Worm (Caenorhabditis elegans) whole organism, L3 larva: ENCODE results near the gene nhr-97.

Experiments
- ZK546.5 ChIP-seq: sonication (generic microtip); optimal IDR thresholded peaks from 2 replicates; lab custom pipeline; 2017; ENCODE audit warnings: missing biosample characterization, missing genetic modification characterization
- aly-2 ChIP-seq: fragments of 150-350 bp; optimal IDR thresholded peaks from 2 replicates; lab custom pipeline; 2014; ENCODE audit warnings: missing biosample characterization, missing genetic modification characterization
- ama-1 ChIP-seq: fragments of 150-350 bp; optimal IDR thresholded peaks from 2 replicates; lab custom pipeline; 2018
- ceh-16 ChIP-seq: sonication (generic microtip); optimal IDR thresholded peaks from 2 replicates; lab custom pipeline; 2017; ENCODE audit warnings: missing biosample characterization, missing genetic modification characterization
- ceh-28 ChIP-seq: fragments of 150-350 bp; optimal IDR thresholded peaks from 2 replicates; lab custom pipeline; 2014; ENCODE audit warnings: missing biosample characterization, missing genetic modification reagents, missing genetic modification characterization
- ceh-82 ChIP-seq: fragments of 150-350 bp; optimal IDR thresholded peaks from 2 replicates; lab custom pipeline; 2014; ENCODE audit warnings: missing biosample characterization, missing genetic modification characterization
- ceh-9 ChIP-seq: sonication (generic microtip); optimal IDR thresholded peaks from 2 replicates; lab custom pipeline; 2018; ENCODE audit warnings: missing biosample characterization, missing genetic modification characterization
- daf-12 ChIP-seq: fragments of 150-350 bp; optimal IDR thresholded peaks from 2 replicates; lab custom pipeline; 2014; ENCODE audit warnings: missing biosample characterization, missing genetic modification reagents, missing genetic modification characterization
- egl-27 ChIP-seq: sonication (generic microtip); optimal IDR thresholded peaks from 4 replicates; lab custom pipeline; 2017; ENCODE audit warnings: missing biosample characterization, missing genetic modification reagents, missing genetic modification characterization
- egl-5 ChIP-seq: fragments of 150-350 bp; optimal IDR thresholded peaks from 2 replicates; lab custom pipeline; 2017; ENCODE audit warnings: missing biosample characterization, missing genetic modification reagents, missing genetic modification characterization, inconsistent platforms
- elt-1 ChIP-seq: fragments of 150-350 bp; optimal IDR thresholded peaks from 2 replicates; lab custom pipeline; 2014; ENCODE audit warnings: missing biosample characterization, missing genetic modification characterization
- elt-2 ChIP-seq: sonication (generic microtip); optimal IDR thresholded peaks from 2 replicates; lab custom pipeline; 2016; ENCODE audit warnings: missing genetic modification reagents, mild to moderate bottlenecking, missing genetic modification characterization, missing compliant biosample characterization
- elt-3 ChIP-seq, 3 experiments: fragments of 150-350 bp in 1 of 3; sonication (generic microtip) in 2 of 3; optimal IDR thresholded peaks; 2 replicates in 2 of 3; 4 replicates in 1 of 3; lab custom pipeline; 2014 to 2017; ENCODE audit warnings: missing biosample characterization in 3 of 3, missing genetic modification characterization in 3 of 3
- eor-1 ChIP-seq, 2 experiments: fragments of 150-350 bp; optimal IDR thresholded peaks; 2 replicates each; lab custom pipeline; 2014 to 2018; ENCODE audit warnings: missing biosample characterization in 2 of 2, missing genetic modification characterization in 2 of 2
- fkh-2 ChIP-seq: fragments of 150-350 bp; optimal IDR thresholded peaks from 2 replicates; lab custom pipeline; 2014; ENCODE audit warnings: missing biosample characterization, missing genetic modification reagents, missing genetic modification characterization
- fos-1 ChIP-seq: fragments of 150-350 bp; optimal IDR thresholded peaks from 2 replicates; lab custom pipeline; 2014; ENCODE audit warnings: missing biosample characterization, missing genetic modification characterization
- jun-1 ChIP-seq: fragments of 150-350 bp; optimal IDR thresholded peaks from 2 replicates; lab custom pipeline; 2014; ENCODE audit warnings: missing biosample characterization, missing genetic modification reagents, missing genetic modification characterization
- lin-15B ChIP-seq: fragments of 150-350 bp; optimal IDR thresholded peaks from 2 replicates; lab custom pipeline; 2014; ENCODE audit warnings: missing biosample characterization, missing genetic modification characterization
- lin-39 ChIP-seq: fragments of 150-350 bp; optimal IDR thresholded peaks from 2 replicates; lab custom pipeline; 2018; ENCODE audit warnings: missing biosample characterization, missing genetic modification reagents, missing genetic modification characterization
- lsy-12 ChIP-seq: sonication (generic microtip); optimal IDR thresholded peaks from 2 replicates; lab custom pipeline; 2016; ENCODE audit warnings: mild to moderate bottlenecking, missing genetic modification characterization, missing compliant biosample characterization
- mml-1 ChIP-seq: fragments of 150-350 bp; sonication (generic microtip); optimal IDR thresholded peaks from 3 replicates; lab custom pipeline; 2014; ENCODE audit warnings: missing biosample characterization, missing genetic modification characterization
- nfya-1 ChIP-seq: sonication (generic microtip); optimal IDR thresholded peaks from 2 replicates; lab custom pipeline; 2017; ENCODE audit warnings: missing genetic modification characterization, mild to moderate bottlenecking, missing compliant biosample characterization, antibody characterized with exemption, moderate library complexity; ENCODE audit not compliant: insufficient read depth
- nhr-11 ChIP-seq: fragments of 150-350 bp; optimal IDR thresholded peaks from 2 replicates; lab custom pipeline; 2014; ENCODE audit warnings: missing biosample characterization, missing genetic modification characterization
- nhr-12 ChIP-seq: fragments of 150-350 bp; optimal IDR thresholded peaks from 2 replicates; lab custom pipeline; 2014; ENCODE audit warnings: missing biosample characterization, missing genetic modification characterization
- nhr-23 ChIP-seq: fragments of 150-350 bp; optimal IDR thresholded peaks from 2 replicates; lab custom pipeline; 2014; ENCODE audit warnings: missing biosample characterization, missing genetic modification reagents, missing genetic modification characterization
- nhr-237 ChIP-seq: fragments of 150-350 bp; optimal IDR thresholded peaks from 2 replicates; lab custom pipeline; 2014; ENCODE audit warnings: missing biosample characterization, missing genetic modification characterization
- nhr-25 ChIP-seq: sonication (generic microtip); optimal IDR thresholded peaks from 2 replicates; lab custom pipeline; 2017; ENCODE audit warnings: missing biosample characterization, missing genetic modification characterization
- nhr-43 ChIP-seq: sonication (generic microtip); optimal IDR thresholded peaks from 2 replicates; lab custom pipeline; 2016; ENCODE audit warnings: mild to moderate bottlenecking, missing genetic modification characterization, missing compliant biosample characterization; ENCODE audit not compliant: poor library complexity, severe bottlenecking
- nhr-67 ChIP-seq: fragments of 150-350 bp; optimal IDR thresholded peaks from 2 replicates; lab custom pipeline; 2014; ENCODE audit warnings: missing biosample characterization, missing genetic modification characterization
- nhr-76 ChIP-seq: fragments of 150-350 bp; sonication (generic microtip); optimal IDR thresholded peaks from 5 replicates; lab custom pipeline; 2014; ENCODE audit warnings: missing biosample characterization, missing genetic modification characterization
- pha-4 ChIP-seq: fragments of 150-350 bp; optimal IDR thresholded peaks from 2 replicates; lab custom pipeline; 2014; ENCODE audit warnings: missing biosample characterization, missing genetic modification reagents, missing genetic modification characterization
- pqm-1 ChIP-seq: fragments of 150-350 bp; optimal IDR thresholded peaks from 2 replicates; lab custom pipeline; 2017; ENCODE audit warnings: missing biosample characterization, missing genetic modification characterization, inconsistent platforms
- sea-2 ChIP-seq: fragments of 150-350 bp; sonication (generic microtip); optimal IDR thresholded peaks from 4 replicates; lab custom pipeline; 2014; ENCODE audit warnings: missing biosample characterization, missing genetic modification reagents, missing genetic modification characterization
- snpc-4 ChIP-seq: fragments of 150-350 bp; optimal IDR thresholded peaks from 2 replicates; lab custom pipeline; 2014; ENCODE audit warnings: missing biosample characterization, missing genetic modification characterization
- tbx-2 ChIP-seq: sonication (generic microtip); optimal IDR thresholded peaks from 2 replicates; lab custom pipeline; 2016; ENCODE audit warnings: mild to moderate bottlenecking, missing genetic modification characterization, missing compliant biosample characterization
- unc-39 ChIP-seq: sonication (generic microtip); optimal IDR thresholded peaks from 4 replicates; lab custom pipeline; 2017; ENCODE audit warnings: missing biosample characterization, missing genetic modification characterization
- unc-62 ChIP-seq: fragments of 150-350 bp; sonication (generic microtip); optimal IDR thresholded peaks from 4 replicates; lab custom pipeline; 2014; ENCODE audit warnings: missing biosample characterization, missing genetic modification reagents, missing genetic modification characterization
- zag-1 ChIP-seq: fragments of 150-350 bp; optimal IDR thresholded peaks from 2 replicates; lab custom pipeline; 2014; ENCODE audit warnings: missing biosample characterization, missing genetic modification characterization

Gene nhr-97

DNA sequence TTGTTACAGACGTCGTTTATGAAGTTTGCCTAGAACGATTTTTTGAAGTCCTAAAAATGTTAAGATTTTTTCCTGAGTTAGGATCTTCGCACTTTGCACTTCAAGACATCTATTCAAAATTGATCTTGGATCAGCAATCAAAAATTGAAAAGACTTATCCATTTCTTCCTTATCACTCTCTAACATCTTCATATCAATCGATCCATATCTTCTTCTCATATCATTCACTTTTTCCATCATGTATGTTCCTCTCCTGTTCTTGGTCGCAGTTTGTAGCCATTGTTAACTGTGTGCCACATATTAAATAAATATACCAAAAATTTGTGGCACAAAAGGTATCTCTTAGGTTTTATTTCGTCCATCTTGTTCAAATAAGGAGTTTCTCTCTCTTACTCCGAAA, 1.7 kb upstream of the nhr-97 start:
- TF ChIP-seq pqm-1 (tag; lab: Kevin White, UChicago) (no peak), elt-3 (tag; optimal IDR thresholded peaks at IDR 0.05; lab: Kevin White, UChicago) (peak in 1 of 3 experiments; percentile 84), nhr-11 (tag; lab: Kevin White, UChicago) (no peak), nhr-237 (tag; lab: Kevin White, UChicago) (no peak), egl-27 (tag; lab: Kevin White, UChicago) (no peak)

DNA sequence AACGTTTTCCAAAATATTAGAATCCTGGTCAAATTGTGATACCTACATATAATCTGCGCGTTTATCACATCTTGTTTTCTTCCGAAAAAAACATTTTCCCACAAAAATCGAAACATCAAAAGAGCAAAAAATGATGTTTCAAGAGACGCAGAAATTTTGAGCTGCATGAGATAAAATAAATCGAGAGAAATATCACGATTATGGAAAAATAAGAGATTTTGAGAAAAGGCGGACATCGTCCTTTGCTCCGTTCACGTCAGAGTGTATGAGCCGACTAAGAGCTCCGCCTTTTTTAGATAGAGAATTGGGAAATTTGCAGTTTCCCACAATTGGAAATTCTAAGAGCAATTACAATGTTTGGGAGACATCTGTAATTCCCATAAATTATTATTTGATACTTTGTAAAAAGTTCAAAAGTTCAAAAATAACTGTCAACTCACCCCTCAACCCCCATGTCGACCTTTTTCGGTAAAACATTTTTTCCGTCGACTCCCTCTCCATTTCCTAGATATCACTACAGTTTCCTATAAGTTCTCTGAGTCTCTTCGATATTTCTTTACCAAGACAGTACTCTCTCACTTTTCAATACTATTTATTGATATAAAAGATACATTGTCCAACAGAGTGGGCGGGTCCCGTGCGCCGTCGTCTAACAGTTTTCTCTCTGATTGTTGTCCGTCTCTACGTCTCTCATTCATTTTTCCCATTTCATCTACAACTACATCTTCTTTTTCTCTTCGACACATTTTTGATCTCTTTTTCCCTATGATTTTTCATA, 605 bp upstream of the nhr-97 start:
- no peak for TF ChIP-seq ZK546.5
- peak; percentile 49 for TF ChIP-seq nhr-25 (tag; lab: Kevin White, UChicago)
- no peak for TF ChIP-seq daf-12 (tag; lab: Kevin White, UChicago)
- TF ChIP-seq nhr-11 (tag; lab: Kevin White, UChicago) = no peak
- no peak for TF ChIP-seq unc-39 (tag; lab: Kevin White, UChicago)
- TF ChIP-seq eor-1 (tag; optimal IDR thresholded peaks at IDR 0.05; lab: Kevin White, UChicago) = no peak
- no peak for TF ChIP-seq ceh-9 (tag; lab: Kevin White, UChicago)
- TF ChIP-seq nhr-76 (tag; lab: Kevin White, UChicago) = no peak
- peak; percentile 0 for TF ChIP-seq lin-15B (tag; lab: Kevin White, UChicago)
- TF ChIP-seq pha-4 (tag; lab: Kevin White, UChicago) = peak; percentile 71
- TF ChIP-seq sea-2 (GFP tag; lab: Kevin White, UChicago) = no peak
- peak; percentile 82 for TF ChIP-seq nhr-23 (tag; lab: Kevin White, UChicago)
- TF ChIP-seq nfya-1 (tag; lab: Kevin White, UChicago) = peak; percentile 2
- no peak for TF ChIP-seq elt-3 (tag; optimal IDR thresholded peaks at IDR 0.05; lab: Kevin White, UChicago)
- TF ChIP-seq tbx-2 = no peak
- TF ChIP-seq lin-39 (tag; lab: Kevin White, UChicago) = no peak
- TF ChIP-seq elt-1 = no peak
- TF ChIP-seq pqm-1 (tag; lab: Kevin White, UChicago) = peak; percentile 25
- TF ChIP-seq zag-1 (tag; lab: Kevin White, UChicago) = no peak
- TF ChIP-seq elt-2 = peak; percentile 65
- TF ChIP-seq nhr-43 (tag; lab: Kevin White, UChicago) = peak; percentile 43
- TF ChIP-seq ceh-28 = peak; percentile 31
- TF ChIP-seq jun-1 (tag; lab: Kevin White, UChicago) = peak; percentile 44
- no peak for TF ChIP-seq nhr-67
- TF ChIP-seq lsy-12 (tag; lab: Kevin White, UChicago) = no peak
- TF ChIP-seq aly-2 (tag; lab: Kevin White, UChicago) = no peak
- TF ChIP-seq egl-27 (tag; lab: Kevin White, UChicago) = no peak
- TF ChIP-seq snpc-4 = no peak
- TF ChIP-seq unc-62 (GFP tag; lab: Kevin White, UChicago) = no peak
- TF ChIP-seq ceh-16 (tag; lab: Kevin White, UChicago) = no peak
- no peak for TF ChIP-seq ama-1 (lab: Kevin White, UChicago)

DNA sequence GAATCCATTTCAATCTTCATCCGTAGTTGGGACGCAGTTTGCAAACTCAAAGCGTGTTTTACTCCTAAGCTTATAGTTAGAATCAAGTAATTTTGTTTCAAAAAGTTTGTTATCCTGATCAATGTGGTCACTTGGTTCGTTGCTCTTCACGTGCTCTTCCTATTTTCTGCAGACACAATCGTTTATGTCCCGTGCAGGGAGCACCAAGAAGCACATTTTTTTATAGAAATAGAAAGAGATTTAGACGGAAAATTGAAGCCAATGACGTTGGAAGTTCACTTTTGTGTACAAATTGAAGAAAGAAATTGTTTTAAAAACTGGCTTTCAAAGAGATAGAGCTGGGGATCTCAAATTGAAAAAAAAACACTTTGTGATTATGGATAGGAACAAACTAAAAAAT, 4.3 kb downstream of the nhr-97 start:
- TF ChIP-seq pha-4 (tag; lab: Kevin White, UChicago) = peak; percentile 22
- TF ChIP-seq egl-5 (tag; lab: Kevin White, UChicago) = no peak
- TF ChIP-seq nfya-1 (tag; lab: Kevin White, UChicago) = peak; percentile 20
- no peak for TF ChIP-seq nhr-237 (tag; lab: Kevin White, UChicago)
- no peak for TF ChIP-seq elt-1
- TF ChIP-seq nhr-23 (tag; lab: Kevin White, UChicago) = no peak
- no peak for TF ChIP-seq nhr-12 (tag; lab: Kevin White, UChicago)
- no peak for TF ChIP-seq jun-1 (tag; lab: Kevin White, UChicago)
- TF ChIP-seq egl-27 (tag; lab: Kevin White, UChicago) = no peak
- TF ChIP-seq ceh-16 (tag; lab: Kevin White, UChicago) = no peak

DNA sequence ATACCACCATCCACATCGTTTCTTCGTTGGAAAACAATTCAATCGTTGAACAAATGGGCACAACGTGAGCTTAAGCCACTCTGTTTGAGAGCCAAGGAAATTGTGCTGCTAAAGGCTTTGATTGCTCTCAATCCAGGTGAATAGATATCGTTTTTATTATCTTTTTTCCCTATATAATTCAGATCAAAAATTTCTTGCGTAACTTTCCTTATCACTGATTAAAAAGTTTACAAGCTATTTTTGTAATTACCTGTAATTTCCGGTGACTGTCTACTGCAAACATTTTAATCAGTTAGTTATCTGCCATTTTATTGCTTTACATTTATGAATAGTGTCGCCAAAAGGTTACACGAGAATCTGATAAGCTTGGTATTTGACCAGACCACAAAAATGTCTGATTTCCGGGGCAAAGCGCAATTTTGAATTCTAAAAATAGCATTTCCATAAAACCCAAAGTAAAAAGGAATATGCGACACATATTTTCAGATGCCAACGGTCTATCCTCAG, 5.3 kb downstream of the nhr-97 start:
- peak; percentile 65 for TF ChIP-seq elt-2
- no peak for TF ChIP-seq nhr-237 (tag; lab: Kevin White, UChicago)
- TF ChIP-seq eor-1 (tag; optimal IDR thresholded peaks at IDR 0.05; lab: Kevin White, UChicago) = no peak
- no peak for TF ChIP-seq ceh-82 (tag; lab: Kevin White, UChicago)
- no peak for TF ChIP-seq zag-1 (tag; lab: Kevin White, UChicago)
- TF ChIP-seq nhr-67 = no peak
- no peak for TF ChIP-seq mml-1 (tag; lab: Kevin White, UChicago)
- no peak for TF ChIP-seq nhr-43 (tag; lab: Kevin White, UChicago)
- TF ChIP-seq fos-1 = no peak
- TF ChIP-seq fkh-2 (tag; lab: Kevin White, UChicago) = no peak
- no peak for TF ChIP-seq daf-12 (tag; lab: Kevin White, UChicago)
- no peak for TF ChIP-seq nhr-76 (tag; lab: Kevin White, UChicago)
- peak; percentile 5 for TF ChIP-seq jun-1 (tag; lab: Kevin White, UChicago)
- no peak for TF ChIP-seq ama-1 (lab: Kevin White, UChicago)
- TF ChIP-seq ceh-16 (tag; lab: Kevin White, UChicago) = no peak
- TF ChIP-seq pqm-1 (tag; lab: Kevin White, UChicago) = peak; percentile 91
